Fruit fly (Drosophila melanogaster) whole organism, adult: ENCODE results near the gene CG6126.
"Not testable (repeated sequence)": the region's sequence is repeated elsewhere in the genome, so short reads cannot be mapped to it uniquely, and the experiment has no call there.

ENCODE experiments used
- CG1620 ChIP-seq: fragments of 200-800 bp; sonication (Bioruptor generic); optimal IDR thresholded peaks from 2 replicates; lab custom pipeline; 2016; ENCODE audit warnings: missing biosample characterization, missing genetic modification characterization
- Hr96 ChIP-seq: fragments of 200-800 bp; sonication (Bioruptor generic); optimal IDR thresholded peaks from 2 replicates; lab custom pipeline; 2016; ENCODE audit warnings: missing biosample characterization, missing genetic modification characterization
- bab1 ChIP-seq: fragments of 200-800 bp; sonication (Bioruptor generic); optimal IDR thresholded peaks from 3 replicates; lab custom pipeline; 2019; ENCODE audit warnings: missing biosample characterization, mild to moderate bottlenecking, missing genetic modification characterization, moderate library complexity
- ovo ChIP-seq: fragments of 200-800 bp; sonication (Bioruptor generic); optimal IDR thresholded peaks from 2 replicates; lab custom pipeline; 2016; ENCODE audit warnings: missing biosample characterization, missing genetic modification characterization

dm6 chr3R:16189464-16189863 lies 13.4 kb downstream of the CG6126 start, which contains the start of gene Bin1:
- TF ChIP-seq bab1, CG1620, Hr96, ovo (GFP tag; lab: Kevin White, UChicago): not testable (repeated sequence)
